Fruit fly (Drosophila melanogaster) whole organism, embryonic: ENCODE data around the gene TBC1d7.

ENCODE experiments used
- Atf6 ChIP-seq: fragments of 200-800 bp; sonication (Bioruptor generic); IDR thresholded peaks from 2 replicates; pipeline ENCODE4 v1.3.6; 2022; ENCODE audit warnings: missing biosample characterization, missing genetic modification characterization
- Bdp1 ChIP-seq: fragments of 200-800 bp; sonication (Bioruptor generic); optimal IDR thresholded peaks from 3 replicates; lab custom pipeline; 2016; ENCODE audit warnings: missing biosample characterization, missing genetic modification characterization
- CG11696 ChIP-seq: fragments of 200-800 bp; sonication (Bioruptor generic); IDR thresholded peaks from 2 replicates; pipeline ENCODE4 v1.3.6; 2022; ENCODE audit warnings: missing biosample characterization, missing genetic modification characterization
- CG12299 ChIP-seq: fragments of 200-800 bp; sonication (Bioruptor generic); optimal IDR thresholded peaks from 2 replicates; lab custom pipeline; 2018; ENCODE audit warnings: missing biosample characterization, mild to moderate bottlenecking, missing genetic modification characterization
- CG12744 ChIP-seq: fragments of 200-800 bp; sonication (Bioruptor generic); optimal IDR thresholded peaks from 2 replicates; lab custom pipeline; 2016; ENCODE audit warnings: missing biosample characterization, missing genetic modification characterization
- CG14667 ChIP-seq: fragments of 200-800 bp; sonication (Bioruptor generic); IDR thresholded peaks from 2 replicates; pipeline ENCODE4 v1.3.6; 2022; ENCODE audit warnings: missing biosample characterization, missing genetic modification characterization
- CG15696 ChIP-seq: fragments of 200-800 bp; sonication (Bioruptor generic); optimal IDR thresholded peaks from 2 replicates; lab custom pipeline; 2019; ENCODE audit warnings: missing biosample characterization, mild to moderate bottlenecking, missing genetic modification characterization, moderate library complexity
- CG16863 ChIP-seq: fragments of 200-800 bp; sonication (Bioruptor generic); optimal IDR thresholded peaks from 3 replicates; lab custom pipeline; 2016; ENCODE audit warnings: missing biosample characterization, missing genetic modification characterization
- CG17829 ChIP-seq: fragments of 200-800 bp; optimal IDR thresholded peaks from 2 replicates; lab custom pipeline; 2019; ENCODE audit warnings: missing biosample characterization, mild to moderate bottlenecking, missing genetic modification characterization, moderate library complexity
- CG1792 ChIP-seq: fragments of 200-800 bp; sonication (Bioruptor generic); optimal IDR thresholded peaks from 2 replicates; lab custom pipeline; 2016; ENCODE audit warnings: missing biosample characterization, missing genetic modification characterization
- CG18262 ChIP-seq: fragments of 200-800 bp; optimal IDR thresholded peaks from 3 replicates; lab custom pipeline; 2019; ENCODE audit warnings: missing biosample characterization, mild to moderate bottlenecking, missing genetic modification characterization, moderate library complexity
- CG2120 ChIP-seq: fragments of 200-800 bp; sonication (Bioruptor generic); optimal IDR thresholded peaks from 3 replicates; lab custom pipeline; 2016; ENCODE audit warnings: missing biosample characterization, missing genetic modification characterization
- CG2712 ChIP-seq: fragments of 200-800 bp; optimal IDR thresholded peaks from 3 replicates; lab custom pipeline; 2019; ENCODE audit warnings: missing biosample characterization, mild to moderate bottlenecking, missing genetic modification characterization, moderate library complexity
- CG3726 ChIP-seq: fragments of 200-800 bp; sonication (Bioruptor generic); IDR thresholded peaks from 3 replicates; pipeline ENCODE4, ENCODE4 v1.3.6; 2022; ENCODE audit warnings: missing biosample characterization, missing genetic modification characterization
- CG3847 ChIP-seq: fragments of 200-800 bp; sonication (Bioruptor generic); IDR thresholded peaks from 2 replicates; pipeline ENCODE4 v1.3.6; 2022; ENCODE audit warnings: missing biosample characterization, missing genetic modification characterization
- CG4424 ChIP-seq: fragments of 200-800 bp; sonication (Bioruptor generic); optimal IDR thresholded peaks from 3 replicates; lab custom pipeline; 2016; ENCODE audit warnings: missing biosample characterization, missing genetic modification characterization
- CG4820 ChIP-seq: fragments of 200-800 bp; sonication (Bioruptor generic); optimal IDR thresholded peaks from 3 replicates; lab custom pipeline; 2016; ENCODE audit warnings: missing biosample characterization, missing genetic modification characterization
- CG5180 ChIP-seq: fragments of 200-800 bp; sonication (Bioruptor generic); optimal IDR thresholded peaks from 3 replicates; lab custom pipeline; 2017; ENCODE audit warnings: missing biosample characterization, missing genetic modification characterization, mild to moderate bottlenecking, moderate library complexity, missing genetic modification reagents
- CG5953 ChIP-seq: fragments of 200-800 bp; sonication (Bioruptor generic); IDR thresholded peaks from 2 replicates; pipeline ENCODE4 v1.3.6; 2022; ENCODE audit warnings: missing biosample characterization, missing genetic modification characterization
- CG6175 ChIP-seq: fragments of 200-800 bp; sonication (Bioruptor generic); IDR thresholded peaks from 3 replicates; pipeline ENCODE4 v1.3.6; 2022; ENCODE audit warnings: missing biosample characterization, missing genetic modification characterization
- CG7556 ChIP-seq: fragments of 200-800 bp; sonication (Bioruptor generic); optimal IDR thresholded peaks from 2 replicates; lab custom pipeline; 2017; ENCODE audit warnings: missing biosample characterization, mild to moderate bottlenecking, missing genetic modification characterization
- CG8281 ChIP-seq: fragments of 200-800 bp; sonication (Bioruptor generic); optimal IDR thresholded peaks from 2 replicates; lab custom pipeline; 2018; ENCODE audit warnings: missing biosample characterization, mild to moderate bottlenecking, missing genetic modification characterization, moderate library complexity
- Camta ChIP-seq: fragments of 200-800 bp; sonication (Bioruptor generic); optimal IDR thresholded peaks from 2 replicates; lab custom pipeline; 2016; ENCODE audit warnings: missing biosample characterization, missing genetic modification characterization
- Drgx ChIP-seq: fragments of 200-800 bp; sonication (Bioruptor generic); IDR thresholded peaks from 2 replicates; pipeline ENCODE4 v1.3.6; 2022; ENCODE audit warnings: missing biosample characterization, missing genetic modification characterization
- GATAe ChIP-seq: fragments of 200-800 bp; sonication (Bioruptor generic); conservative IDR thresholded peaks from 2 replicates; pipeline ENCODE4 v1.3.6; 2022; ENCODE audit warnings: missing biosample characterization, missing genetic modification characterization
- HHEX ChIP-seq: fragments of 200-800 bp; sonication (Bioruptor generic); optimal IDR thresholded peaks from 3 replicates; lab custom pipeline; 2017; ENCODE audit warnings: missing biosample characterization, mild to moderate bottlenecking, missing genetic modification characterization, missing genetic modification reagents
- Hr3 ChIP-seq: fragments of 200-800 bp; sonication (Bioruptor generic); optimal IDR thresholded peaks from 3 replicates; lab custom pipeline; 2016; ENCODE audit warnings: missing biosample characterization, missing genetic modification characterization
- Hr39 ChIP-seq: fragments of >200 bp; optimal IDR thresholded peaks from 2 replicates; lab custom pipeline; 2017
- Nf-YC ChIP-seq: fragments of 200-800 bp; optimal IDR thresholded peaks from 3 replicates; lab custom pipeline; 2019; ENCODE audit warnings: missing biosample characterization, mild to moderate bottlenecking, missing genetic modification characterization, moderate library complexity
- Optix ChIP-seq: fragments of 200-800 bp; sonication (Bioruptor generic); IDR thresholded peaks from 3 replicates; pipeline ENCODE4 v1.3.6; 2022; ENCODE audit warnings: missing biosample characterization, missing genetic modification characterization
- TFAM ChIP-seq: fragments of 200-800 bp; sonication (Bioruptor generic); optimal IDR thresholded peaks from 2 replicates; lab custom pipeline; 2017; ENCODE audit warnings: missing biosample characterization, missing genetic modification characterization, inconsistent platforms
- Trl ChIP-seq, 3 experiments: fragments of >200 bp in 2 of 3; fragments of 200-800 bp in 1 of 3; sonication (Bioruptor generic) in 1 of 3; optimal IDR thresholded peaks; 2 replicates in 1 of 3; 3 replicates in 2 of 3; lab custom pipeline; 2016 to 2017; ENCODE audit warnings: missing biosample characterization in 1 of 3, missing genetic modification characterization in 1 of 3
- ab ChIP-seq: fragments of 200-800 bp; sonication (Bioruptor generic); optimal IDR thresholded peaks from 2 replicates; lab custom pipeline; 2016; ENCODE audit warnings: missing biosample characterization, missing genetic modification characterization
- az2 ChIP-seq: fragments of 200-800 bp; sonication (Bioruptor generic); optimal IDR thresholded peaks from 3 replicates; lab custom pipeline; 2016; ENCODE audit warnings: missing biosample characterization, missing genetic modification characterization
- bab2 ChIP-seq: fragments of 200-800 bp; sonication (Bioruptor generic); optimal IDR thresholded peaks from 2 replicates; lab custom pipeline; 2016; ENCODE audit warnings: missing biosample characterization, missing genetic modification characterization
- br ChIP-seq: fragments of >200 bp; optimal IDR thresholded peaks from 2 replicates; lab custom pipeline; 2017
- bsh ChIP-seq, 2 experiments: fragments of 200-800 bp; sonication (Bioruptor generic); optimal IDR thresholded peaks; 2 replicates each; lab custom pipeline; 2017 to 2018; ENCODE audit warnings: mild to moderate bottlenecking in 2 of 2, missing biosample characterization in 2 of 2, missing genetic modification characterization in 2 of 2, moderate library complexity in 1 of 2
- chinmo ChIP-seq: fragments of 200-800 bp; sonication (Bioruptor generic); IDR thresholded peaks from 4 replicates; pipeline ENCODE4 v1.3.6; 2022; ENCODE audit warnings: missing biosample characterization, missing genetic modification characterization; ENCODE audit not compliant: partially characterized antibody
- crol ChIP-seq: fragments of 200-800 bp; sonication (Bioruptor generic); IDR thresholded peaks from 2 replicates; pipeline ENCODE4 v1.3.6; 2022; ENCODE audit warnings: missing biosample characterization, missing genetic modification characterization
- dmrt11E ChIP-seq: fragments of 200-800 bp; sonication (Bioruptor generic); optimal IDR thresholded peaks from 3 replicates; lab custom pipeline; 2018; ENCODE audit warnings: missing biosample characterization, mild to moderate bottlenecking, missing genetic modification characterization, moderate library complexity
- dpn ChIP-seq, 2 experiments: fragments of 200-800 bp; sonication (Bioruptor generic); optimal IDR thresholded peaks; 3 replicates each; lab custom pipeline; 2016; ENCODE audit warnings: missing biosample characterization in 2 of 2, missing genetic modification characterization in 2 of 2
- inv ChIP-seq: fragments of 200-800 bp; sonication (Bioruptor generic); IDR thresholded peaks from 2 replicates; pipeline ENCODE4 v1.3.6; 2022; ENCODE audit warnings: missing biosample characterization, missing genetic modification characterization; ENCODE audit not compliant: partially characterized antibody
- jumu ChIP-seq: fragments of 200-800 bp; sonication (Bioruptor generic); optimal IDR thresholded peaks from 3 replicates; lab custom pipeline; 2016; ENCODE audit warnings: missing biosample characterization, missing genetic modification characterization
- pho ChIP-seq: fragments of 200-800 bp; sonication (Bioruptor generic); optimal IDR thresholded peaks from 2 replicates; lab custom pipeline; 2016; ENCODE audit warnings: missing biosample characterization, missing genetic modification characterization
- psq ChIP-seq: fragments of 200-800 bp; sonication (Bioruptor generic); optimal IDR thresholded peaks from 2 replicates; lab custom pipeline; 2017; ENCODE audit warnings: missing biosample characterization, missing genetic modification characterization
- schlank ChIP-seq: fragments of 200-800 bp; sonication (Bioruptor generic); optimal IDR thresholded peaks from 2 replicates; lab custom pipeline; 2018; ENCODE audit warnings: missing biosample characterization, mild to moderate bottlenecking, missing genetic modification characterization
- seq ChIP-seq: fragments of 200-800 bp; sonication (Bioruptor generic); IDR thresholded peaks from 2 replicates; pipeline ENCODE4 v1.3.6; 2022; ENCODE audit warnings: missing biosample characterization, missing genetic modification characterization
- shn ChIP-seq: fragments of 200-800 bp; sonication (Bioruptor generic); optimal IDR thresholded peaks from 3 replicates; lab custom pipeline; 2016; ENCODE audit warnings: missing biosample characterization, missing genetic modification characterization
- slbo ChIP-seq: fragments of 200-800 bp; sonication (Bioruptor generic); IDR thresholded peaks from 2 replicates; pipeline ENCODE4 v1.3.6; 2022; ENCODE audit warnings: missing biosample characterization, missing genetic modification characterization
- ssp ChIP-seq: fragments of 200-800 bp; sonication (Bioruptor generic); IDR thresholded peaks from 2 replicates; pipeline ENCODE4 v1.3.6; 2022; ENCODE audit warnings: missing biosample characterization, missing genetic modification characterization
- tgo ChIP-seq: fragments of 200-800 bp; sonication (Bioruptor generic); IDR thresholded peaks from 3 replicates; pipeline ENCODE4 v1.3.6; 2022; ENCODE audit warnings: missing biosample characterization, missing genetic modification characterization
- yki ChIP-seq: fragments of >200 bp; optimal IDR thresholded peaks from 3 replicates; lab custom pipeline; 2018

TBC1d7 gene

DNA sequence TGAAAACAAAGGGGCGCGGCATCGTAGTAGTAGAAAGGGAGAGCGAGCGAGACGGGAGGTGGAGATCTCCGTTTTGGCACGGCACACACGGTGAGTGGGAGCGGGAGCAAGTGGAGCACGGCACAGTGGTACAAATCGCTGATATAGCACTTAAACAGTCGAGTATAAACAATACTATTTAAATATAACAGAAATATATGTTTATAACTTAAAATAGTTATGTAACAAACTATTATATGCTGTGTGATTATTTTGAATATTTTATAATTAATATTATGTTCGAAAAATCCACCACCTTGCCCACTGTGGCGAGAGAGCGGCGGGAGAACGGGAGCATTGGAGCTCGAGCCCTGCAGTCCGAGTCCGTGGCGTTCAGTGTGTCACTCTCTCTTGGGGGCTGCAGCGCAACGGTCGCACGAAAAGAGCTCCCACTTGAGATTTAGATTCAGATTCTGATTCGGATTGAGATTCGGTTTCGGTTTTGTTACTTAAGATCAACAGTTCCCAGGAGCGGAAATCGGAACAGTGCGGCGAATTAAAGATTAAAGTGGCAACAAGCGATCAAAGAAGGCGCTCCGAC is 20.4 kb upstream of the TBC1d7 start, which contains the start of gene Kal1 (continued):
- TF ChIP-seq bsh (GFP tag; optimal IDR thresholded peaks at IDR 0.05; lab: Kevin White, UChicago) = peak; percentile 98
- TF ChIP-seq Hr39 (lab: Kevin White, UChicago) = no peak
- no peak for TF ChIP-seq CG12744 (GFP tag; lab: Kevin White, UChicago)
- no peak for TF ChIP-seq shn (GFP tag; lab: Kevin White, UChicago)
- peak; percentile 47 for TF ChIP-seq CG11696
- no peak for TF ChIP-seq jumu (GFP tag; lab: Kevin White, UChicago)
- peak; percentile 53 for TF ChIP-seq CG15696 (tag; lab: Kevin White, UChicago)
- TF ChIP-seq TFAM (GFP tag; lab: Kevin White, UChicago) = peak; percentile 63
- peak; percentile 69 for TF ChIP-seq crol (GFP tag; lab: Robert Waterston, UW)
- TF ChIP-seq CG18262 (tag; lab: Kevin White, UChicago) = peak; percentile 96
- peak; percentile 81 for TF ChIP-seq CG14667 (GFP tag; lab: Robert Waterston, UW)
- peak; percentile 93 for TF ChIP-seq dmrt11E (tag; lab: Kevin White, UChicago)
- TF ChIP-seq CG1792 (GFP tag; lab: Kevin White, UChicago) = no peak
- TF ChIP-seq Optix (GFP tag; lab: Robert Waterston, UW) = peak; percentile 90
- peak; percentile 76 for TF ChIP-seq ssp (GFP tag; lab: Robert Waterston, UW)
- TF ChIP-seq Drgx (GFP tag; lab: Robert Waterston, UW) = peak; percentile 99
- peak; percentile 95 for TF ChIP-seq CG17829 (tag; lab: Kevin White, UChicago)
- peak; percentile 94 for TF ChIP-seq CG7556
- 0 out of 4 replicates have a peak, but pooled peaks have one; percentile 44 for TF ChIP-seq chinmo
- TF ChIP-seq HHEX (GFP tag; lab: Kevin White, UChicago) = peak; percentile 91
- TF ChIP-seq CG12299 (tag; lab: Kevin White, UChicago) = peak; percentile 89
- TF ChIP-seq CG5180 (GFP tag; lab: Kevin White, UChicago) = peak; percentile 85
- TF ChIP-seq CG2120 (GFP tag; lab: Kevin White, UChicago) = peak; percentile 17
- TF ChIP-seq az2 (GFP tag; lab: Kevin White, UChicago) = peak; percentile 89
- peak in 1 of 2 experiments; percentile 44 for TF ChIP-seq Trl (optimal IDR thresholded peaks at IDR 0.05; lab: Kevin White, UChicago)
- no peak for TF ChIP-seq Trl (GFP tag; optimal IDR thresholded peaks at IDR 0.05; lab: Kevin White, UChicago)
- TF ChIP-seq CG16863 (GFP tag; lab: Kevin White, UChicago) = peak; percentile 45
- peak; percentile 80 for TF ChIP-seq slbo (GFP tag; lab: Robert Waterston, UW)
- 0 out of 2 replicates have a peak, but pooled peaks have one; percentile 20 for TF ChIP-seq GATAe (GFP tag; lab: Robert Waterston, UW)
- peak; percentile 45 for TF ChIP-seq psq (GFP tag; lab: Kevin White, UChicago)
- no peak for TF ChIP-seq Bdp1
- peak; percentile 24 for TF ChIP-seq bab2 (GFP tag; lab: Kevin White, UChicago)
- peak; percentile 70 for TF ChIP-seq CG8281 (tag; lab: Kevin White, UChicago)
- peak; percentile 88 for TF ChIP-seq CG4820 (GFP tag; lab: Kevin White, UChicago)
- TF ChIP-seq CG5953 (GFP tag; lab: Robert Waterston, UW) = peak; percentile 87
- no peak for TF ChIP-seq inv
- TF ChIP-seq CG3726 (GFP tag; lab: Robert Waterston, UW) = peak; percentile 81
- peak; percentile 97 for TF ChIP-seq CG2712 (tag; lab: Kevin White, UChicago)
- peak; percentile 46 for TF ChIP-seq schlank
- TF ChIP-seq br (lab: Kevin White, UChicago) = no peak
- peak; percentile 58; the same call in 2 of the 3 replicates for TF ChIP-seq CG6175 (GFP tag; lab: Robert Waterston, UW)
- peak; percentile 87 for TF ChIP-seq Hr3 (GFP tag; lab: Kevin White, UChicago)
- TF ChIP-seq pho = no peak
- TF ChIP-seq Nf-YC = peak; percentile 67
- TF ChIP-seq yki (lab: Kevin White, UChicago) = no peak
- TF ChIP-seq Camta (GFP tag; lab: Kevin White, UChicago) = peak; percentile 39
- TF ChIP-seq dpn (GFP tag; optimal IDR thresholded peaks at IDR 0.05; lab: Kevin White, UChicago) = peak in 1 of 2 experiments; percentile 86
- no peak for TF ChIP-seq ab (GFP tag; lab: Kevin White, UChicago)
- peak; percentile 95 for TF ChIP-seq seq (GFP tag; lab: Robert Waterston, UW)
- peak; percentile 89 for TF ChIP-seq Atf6 (GFP tag; lab: Robert Waterston, UW)
- TF ChIP-seq CG3847 (GFP tag; lab: Robert Waterston, UW) = peak; percentile 87
- peak; percentile 93 for TF ChIP-seq tgo (GFP tag; lab: Robert Waterston, UW)
- peak; percentile 92 for TF ChIP-seq CG4424 (GFP tag; lab: Kevin White, UChicago)
